Worm (Caenorhabditis elegans) whole organism, L1 larva: Measurements from ENCODE around the gene glb-20.

ENCODE experiments used
- C16A3.4 ChIP-seq: fragments of 150-350 bp; optimal IDR thresholded peaks from 2 replicates; lab custom pipeline; 2014; ENCODE audit warnings: missing biosample characterization, missing genetic modification characterization
- C34B4.2 ChIP-seq: sonication (generic microtip); optimal IDR thresholded peaks from 2 replicates; lab custom pipeline; 2017; ENCODE audit warnings: mild to moderate bottlenecking, missing genetic modification characterization, missing compliant biosample characterization
- F16B12.6 ChIP-seq: fragments of 150-350 bp; optimal IDR thresholded peaks from 2 replicates; lab custom pipeline; 2014; ENCODE audit warnings: missing biosample characterization, missing genetic modification characterization
- aha-1 ChIP-seq: fragments of 150-350 bp; optimal IDR thresholded peaks from 2 replicates; lab custom pipeline; 2014; ENCODE audit warnings: missing biosample characterization, missing genetic modification characterization
- alr-1 ChIP-seq: fragments of 200-800 bp; sonication (Bioruptor generic); optimal IDR thresholded peaks from 2 replicates; lab custom pipeline; 2018; ENCODE audit warnings: borderline replicate concordance, mild to moderate bottlenecking, missing genetic modification characterization, missing compliant biosample characterization
- aly-2 ChIP-seq: fragments of 150-350 bp; optimal IDR thresholded peaks from 2 replicates; lab custom pipeline; 2014; ENCODE audit warnings: missing biosample characterization, missing genetic modification characterization
- blmp-1 ChIP-seq: fragments of 150-350 bp; optimal IDR thresholded peaks from 2 replicates; lab custom pipeline; 2014; ENCODE audit warnings: missing biosample characterization, missing genetic modification characterization
- ceh-63 ChIP-seq: fragments of 200-800 bp; sonication (Bioruptor generic); optimal IDR thresholded peaks from 2 replicates; lab custom pipeline; 2018; ENCODE audit warnings: mild to moderate bottlenecking, missing genetic modification characterization, missing compliant biosample characterization
- ceh-8 ChIP-seq: fragments of 200-800 bp; sonication (Bioruptor generic); optimal IDR thresholded peaks from 2 replicates; lab custom pipeline; 2018; ENCODE audit warnings: mild to moderate bottlenecking, missing genetic modification characterization, moderate library complexity, missing compliant biosample characterization
- ceh-82 ChIP-seq, 3 experiments: fragments of 150-350 bp in 1 of 3; sonication (generic microtip) in 2 of 3; optimal IDR thresholded peaks; 2 replicates each; lab custom pipeline; 2014 to 2017; ENCODE audit warnings: missing biosample characterization in 3 of 3, missing genetic modification characterization in 3 of 3
- ceh-88 ChIP-seq: fragments of 200-800 bp; sonication (Bioruptor generic); IDR thresholded peaks from 2 replicates; pipeline ENCODE4 v1.3.6; 2022; ENCODE audit warnings: missing genetic modification characterization, missing compliant biosample characterization
- dpl-1 ChIP-seq, 3 experiments: fragments of 150-350 bp in 2 of 3; sonication (generic microtip) in 1 of 3; optimal IDR thresholded peaks; 2 replicates each; lab custom pipeline; 2014 to 2017; ENCODE audit warnings: missing biosample characterization in 3 of 3, missing genetic modification characterization in 3 of 3, missing genetic modification reagents in 3 of 3
- egl-13 ChIP-seq: sonication (generic microtip); optimal IDR thresholded peaks from 2 replicates; lab custom pipeline; 2016; ENCODE audit warnings: missing genotype, missing genetic modification reagents, missing genetic modification characterization, missing compliant biosample characterization
- egl-27 ChIP-seq, 2 experiments: fragments of 150-350 bp in 1 of 2; sonication (generic microtip); optimal IDR thresholded peaks; 3 replicates each; lab custom pipeline; 2017 to 2018; ENCODE audit warnings: missing biosample characterization in 2 of 2, missing genetic modification characterization in 2 of 2, missing genetic modification reagents in 2 of 2
- elt-3 ChIP-seq, 6 experiments: fragments of 150-350 bp in 1 of 6; sonication (generic microtip); optimal IDR thresholded peaks; 2 replicates each; lab custom pipeline; 2017 to 2018; ENCODE audit warnings: missing biosample characterization in 6 of 6, missing genetic modification characterization in 6 of 6, inconsistent platforms in 1 of 6
- fkh-10 ChIP-seq: sonication (generic microtip); optimal IDR thresholded peaks from 2 replicates; lab custom pipeline; 2017; ENCODE audit warnings: missing biosample characterization, missing genetic modification reagents, missing genetic modification characterization
- fos-1 ChIP-seq: fragments of 150-350 bp; optimal IDR thresholded peaks from 2 replicates; lab custom pipeline; 2014; ENCODE audit warnings: missing biosample characterization, missing genetic modification characterization
- hlh-4 ChIP-seq: sonication (generic microtip); optimal IDR thresholded peaks from 2 replicates; lab custom pipeline; 2016; ENCODE audit warnings: mild to moderate bottlenecking, missing genetic modification characterization, missing compliant biosample characterization
- irx-1 ChIP-seq: sonication (generic microtip); optimal IDR thresholded peaks from 2 replicates; lab custom pipeline; 2016; ENCODE audit warnings: missing genetic modification characterization, missing compliant biosample characterization
- isw-1 ChIP-seq: fragments of 200-800 bp; sonication (Bioruptor generic); IDR thresholded peaks from 2 replicates; pipeline ENCODE4 v1.3.6; 2022; ENCODE audit warnings: missing genetic modification characterization, missing compliant biosample characterization
- jun-1 ChIP-seq: fragments of 150-350 bp; optimal IDR thresholded peaks from 2 replicates; lab custom pipeline; 2014; ENCODE audit warnings: missing biosample characterization, missing genetic modification reagents, missing genetic modification characterization
- lin-13 ChIP-seq: fragments of 150-350 bp; optimal IDR thresholded peaks from 2 replicates; lab custom pipeline; 2014; ENCODE audit warnings: missing biosample characterization, missing genetic modification reagents, missing genetic modification characterization
- lin-39 ChIP-seq: fragments of 150-350 bp; optimal IDR thresholded peaks from 2 replicates; lab custom pipeline; 2014; ENCODE audit warnings: missing biosample characterization, missing genetic modification reagents, missing genetic modification characterization
- lir-3 ChIP-seq: sonication (generic microtip); optimal IDR thresholded peaks from 2 replicates; lab custom pipeline; 2016; ENCODE audit warnings: mild to moderate bottlenecking, missing genetic modification characterization, moderate library complexity, missing compliant biosample characterization; ENCODE audit not compliant: poor library complexity
- lsy-2 ChIP-seq, 2 experiments: fragments of 150-350 bp; optimal IDR thresholded peaks; 2 replicates each; lab custom pipeline; 2014; ENCODE audit warnings: missing biosample characterization in 2 of 2, missing genetic modification characterization in 2 of 2
- mdl-1 ChIP-seq, 2 experiments: fragments of 150-350 bp; optimal IDR thresholded peaks; 2 replicates each; lab custom pipeline; 2014 to 2017; ENCODE audit warnings: missing biosample characterization in 2 of 2, missing genetic modification characterization in 2 of 2, inconsistent platforms in 1 of 2
- mef-2 ChIP-seq: fragments of 150-350 bp; optimal IDR thresholded peaks from 2 replicates; lab custom pipeline; 2014; ENCODE audit warnings: missing biosample characterization, missing genetic modification characterization
- mep-1 ChIP-seq: fragments of 150-350 bp; optimal IDR thresholded peaks from 2 replicates; lab custom pipeline; 2014; ENCODE audit warnings: missing biosample characterization, missing genetic modification characterization
- nhr-11 ChIP-seq: fragments of 150-350 bp; optimal IDR thresholded peaks from 2 replicates; lab custom pipeline; 2014; ENCODE audit warnings: missing biosample characterization, missing genetic modification characterization
- nhr-12 ChIP-seq: sonication (generic microtip); optimal IDR thresholded peaks from 2 replicates; lab custom pipeline; 2017; ENCODE audit warnings: missing biosample characterization, missing genetic modification characterization
- nhr-237 ChIP-seq: fragments of 150-350 bp; optimal IDR thresholded peaks from 2 replicates; lab custom pipeline; 2014; ENCODE audit warnings: missing biosample characterization, missing genetic modification characterization
- nhr-47 ChIP-seq: sonication (generic microtip); optimal IDR thresholded peaks from 2 replicates; lab custom pipeline; 2016; ENCODE audit warnings: mild to moderate bottlenecking, missing genetic modification characterization, moderate library complexity, missing compliant biosample characterization
- nhr-71 ChIP-seq: sonication (generic microtip); optimal IDR thresholded peaks from 2 replicates; lab custom pipeline; 2016; ENCODE audit warnings: mild to moderate bottlenecking, missing genetic modification characterization, moderate library complexity, missing compliant biosample characterization
- nhr-84 ChIP-seq: sonication (generic microtip); optimal IDR thresholded peaks from 2 replicates; lab custom pipeline; 2017; ENCODE audit warnings: missing biosample characterization, missing genetic modification characterization
- nhr-85 ChIP-seq: sonication (generic microtip); peaks from one replicate; lab custom pipeline; 2016; ENCODE audit warnings: missing genetic modification characterization, inconsistent platforms, missing compliant biosample characterization
- nhr-90 ChIP-seq: sonication (generic microtip); optimal IDR thresholded peaks from 2 replicates; lab custom pipeline; 2016; ENCODE audit warnings: mild to moderate bottlenecking, missing genetic modification characterization, missing compliant biosample characterization; ENCODE audit not compliant: poor library complexity
- pqm-1 ChIP-seq: sonication (generic microtip); optimal IDR thresholded peaks from 3 replicates; lab custom pipeline; 2017; ENCODE audit warnings: missing biosample characterization, missing genetic modification characterization
- rnt-1 ChIP-seq: sonication (generic microtip); optimal IDR thresholded peaks from 2 replicates; lab custom pipeline; 2016; ENCODE audit warnings: mild to moderate bottlenecking, missing genetic modification characterization, moderate library complexity, missing compliant biosample characterization
- skn-1 ChIP-seq: fragments of 150-350 bp; optimal IDR thresholded peaks from 2 replicates; lab custom pipeline; 2014; ENCODE audit warnings: missing biosample characterization, missing genetic modification characterization
- snu-23 ChIP-seq: sonication (generic microtip); optimal IDR thresholded peaks from 2 replicates; lab custom pipeline; 2016; ENCODE audit warnings: missing genetic modification characterization, missing compliant biosample characterization
- sptf-1 ChIP-seq: fragments of 150-350 bp; optimal IDR thresholded peaks from 2 replicates; lab custom pipeline; 2014; ENCODE audit warnings: missing biosample characterization, missing genetic modification characterization
- swsn-7 ChIP-seq: sonication (generic microtip); optimal IDR thresholded peaks from 2 replicates; lab custom pipeline; 2016; ENCODE audit warnings: missing genetic modification characterization, missing compliant biosample characterization
- unc-30 ChIP-seq: sonication (generic microtip); optimal IDR thresholded peaks from 2 replicates; lab custom pipeline; 2017; ENCODE audit warnings: missing biosample characterization, missing genetic modification characterization
- unc-62 ChIP-seq: fragments of 150-350 bp; optimal IDR thresholded peaks from 2 replicates; lab custom pipeline; 2014; ENCODE audit warnings: missing biosample characterization, missing genetic modification reagents, missing genetic modification characterization
- unc-98 ChIP-seq: fragments of 200-800 bp; sonication (Bioruptor generic); IDR thresholded peaks from 2 replicates; pipeline ENCODE4 v1.3.6; 2022; ENCODE audit warnings: missing genetic modification characterization, missing compliant biosample characterization
- vab-15 ChIP-seq: sonication (generic microtip); optimal IDR thresholded peaks from 2 replicates; lab custom pipeline; 2017; ENCODE audit warnings: missing genotype, mild to moderate bottlenecking, missing genetic modification characterization, missing compliant biosample characterization
- xbp-1 ChIP-seq: sonication (generic microtip); optimal IDR thresholded peaks from 2 replicates; lab custom pipeline; 2016; ENCODE audit warnings: missing genetic modification characterization, missing compliant biosample characterization
- ztf-4 ChIP-seq: fragments of 150-350 bp; optimal IDR thresholded peaks from 2 replicates; lab custom pipeline; 2014; ENCODE audit warnings: missing biosample characterization, missing genetic modification characterization

The glb-20 gene

DNA sequence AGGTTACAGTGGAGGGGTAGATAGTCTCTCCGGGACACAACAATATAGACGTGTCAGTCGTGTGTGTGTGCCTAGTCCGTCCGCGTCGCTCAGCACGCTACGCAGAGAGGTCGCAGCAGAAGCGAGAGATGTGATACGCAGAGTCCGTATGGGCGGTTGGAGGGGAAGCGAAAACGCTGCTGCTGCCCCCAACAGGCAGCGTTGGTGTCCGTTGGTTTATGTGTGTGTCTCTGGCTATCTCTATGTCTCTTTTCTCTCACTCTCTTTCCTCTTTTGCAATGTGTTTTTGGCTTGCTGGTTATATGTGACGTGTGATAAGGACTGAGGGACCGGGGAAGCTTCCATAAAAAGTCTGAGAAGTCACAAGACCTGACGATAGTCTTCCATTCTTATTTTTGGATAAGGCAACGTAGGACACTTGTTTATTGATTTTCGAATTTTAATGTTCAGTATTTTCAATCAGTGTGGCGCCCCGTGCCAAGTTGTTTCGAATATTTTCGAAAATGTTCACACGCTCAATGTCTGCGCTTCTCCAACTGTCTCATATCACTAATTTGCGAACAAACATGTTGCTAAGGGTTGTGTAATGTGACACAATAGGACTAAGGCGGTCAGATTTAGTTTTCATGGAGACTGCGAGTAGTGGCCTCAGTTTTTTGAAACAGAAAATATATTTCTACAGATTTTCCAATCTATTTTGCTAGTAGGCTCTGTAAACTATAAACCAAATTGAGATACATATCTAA is 28.4 kb downstream of the glb-20 start, which contains the start of gene pab-2 (continued):
- TF ChIP-seq nhr-47 (tag; lab: Kevin White, UChicago) (peak; percentile 78), unc-30 (no peak), ceh-8 (no peak), nhr-71 (peak; percentile 90), ceh-63 (GFP tag; lab: Kevin White, UChicago) (no peak), C34B4.2 (tag; lab: Kevin White, UChicago) (no peak), mef-2 (tag; lab: Kevin White, UChicago) (no peak), ceh-82 (tag; optimal IDR thresholded peaks at IDR 0.05; lab: Kevin White, UChicago) (peak; percentile 15 to 86 (median 76)), mep-1 (tag; lab: Kevin White, UChicago) (peak; percentile 69), alr-1 (no peak), F16B12.6 (tag; lab: Kevin White, UChicago) (no peak), C16A3.4 (tag; lab: Kevin White, UChicago) (peak; percentile 56), lir-3 (tag; lab: Kevin White, UChicago) (no peak), lin-39 (tag; lab: Kevin White, UChicago) (no peak), jun-1 (peak; percentile 82), irx-1 (tag; lab: Kevin White, UChicago) (peak; percentile 34), fos-1 (tag; lab: Kevin White, UChicago) (peak; percentile 53), ceh-88 (no peak), skn-1 (tag; lab: Kevin White, UChicago) (peak; percentile 38), aha-1 (tag; lab: Kevin White, UChicago) (no peak), lin-13 (GFP tag; lab: Kevin White, UChicago) (no peak), ztf-4 (tag; lab: Kevin White, UChicago) (peak; percentile 74), vab-15 (tag; lab: Kevin White, UChicago) (no peak), nhr-12 (tag; lab: Kevin White, UChicago) (no peak), unc-98 (GFP tag; lab: Robert Waterston, UW) (no peak), elt-3 (tag; optimal IDR thresholded peaks at IDR 0.05; lab: Kevin White, UChicago) (peak in 3 of 6 experiments; percentile 32 to 44 (median 38)), hlh-4 (tag; lab: Kevin White, UChicago) (no peak), aly-2 (tag; lab: Kevin White, UChicago) (no peak), mdl-1 (tag; optimal IDR thresholded peaks at IDR 0.05; lab: Kevin White, UChicago) (peak in 1 of 2 experiments; percentile 85), swsn-7 (peak; percentile 70), nhr-90 (peak; percentile 83), unc-62 (no peak), nhr-84 (tag; lab: Kevin White, UChicago) (no peak)

DNA sequence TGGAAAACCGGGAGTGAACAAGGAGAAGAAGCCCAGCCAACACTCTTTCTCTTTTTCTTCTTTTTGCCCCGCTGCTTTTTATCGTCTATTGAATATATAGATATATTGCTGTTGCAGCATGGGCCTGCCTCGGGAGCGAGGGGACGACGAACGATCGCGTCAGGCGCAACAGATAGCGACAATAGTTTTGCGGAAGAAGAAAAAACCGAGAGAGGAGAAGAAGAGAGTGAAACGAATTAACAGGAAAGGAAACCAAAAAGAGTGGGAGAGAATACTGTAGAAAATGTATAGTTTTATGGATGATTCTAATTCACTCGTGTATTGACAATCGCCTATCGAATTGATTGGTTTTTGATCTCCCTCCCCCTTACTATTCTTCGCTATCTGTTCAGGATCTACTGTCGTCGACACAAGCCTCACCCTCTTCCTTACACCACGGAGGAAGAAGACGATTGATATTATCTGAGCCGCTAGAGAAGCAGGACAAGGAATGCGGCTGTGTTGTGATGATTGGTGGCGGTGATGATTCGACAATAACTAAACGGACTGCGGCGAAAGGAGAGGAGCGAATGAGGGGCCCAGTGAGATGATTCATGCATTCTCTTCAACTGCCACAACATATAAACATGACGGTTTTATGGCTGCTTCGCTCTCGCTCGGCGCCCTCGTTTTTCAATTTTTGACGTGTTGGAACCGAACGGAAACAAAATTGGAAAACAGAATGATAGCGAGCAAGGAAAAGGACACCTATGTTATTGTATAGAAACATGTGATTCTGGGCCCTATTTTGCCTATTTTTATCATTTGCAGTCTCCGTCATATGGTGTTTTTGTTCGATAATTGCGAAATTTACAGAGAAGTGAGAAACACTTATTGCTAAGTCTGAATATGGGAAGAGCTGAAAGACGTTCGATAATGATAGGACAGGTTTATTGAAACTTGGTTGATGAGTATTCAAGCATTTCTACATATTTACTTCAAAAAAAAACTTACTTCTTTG is 29.4 kb downstream of the glb-20 start:
- TF ChIP-seq snu-23 (GFP tag; lab: Kevin White, UChicago) (peak; percentile 25), C34B4.2 (tag; lab: Kevin White, UChicago) (no peak), egl-27 (tag; optimal IDR thresholded peaks at IDR 0.05; lab: Kevin White, UChicago) (no peak), nhr-47 (tag; lab: Kevin White, UChicago) (no peak), nhr-237 (tag; lab: Kevin White, UChicago) (no peak), isw-1 (GFP tag; lab: Robert Waterston, UW) (no peak), blmp-1 (tag; lab: Kevin White, UChicago) (peak; percentile 89), nhr-12 (tag; lab: Kevin White, UChicago) (no peak), dpl-1 (GFP tag; optimal IDR thresholded peaks at IDR 0.05; lab: Kevin White, UChicago) (no peak), nhr-85 (peak; percentile 62), jun-1 (peak; percentile 22), skn-1 (tag; lab: Kevin White, UChicago) (no peak), fkh-10 (GFP tag; lab: Kevin White, UChicago) (no peak), xbp-1 (no peak), lsy-2 (tag; optimal IDR thresholded peaks at IDR 0.05; lab: Kevin White, UChicago) (peak in 1 of 2 experiments; percentile 47), lir-3 (tag; lab: Kevin White, UChicago) (no peak), egl-13 (tag; lab: Kevin White, UChicago) (no peak), pqm-1 (tag; lab: Kevin White, UChicago) (no peak), nhr-11 (tag; lab: Kevin White, UChicago) (no peak), rnt-1 (tag; lab: Kevin White, UChicago) (peak; percentile 19), elt-3 (tag; optimal IDR thresholded peaks at IDR 0.05; lab: Kevin White, UChicago) (peak in 1 of 6 experiments; percentile 54), sptf-1 (tag; lab: Kevin White, UChicago) (no peak), nhr-71 (peak; percentile 27), C16A3.4 (tag; lab: Kevin White, UChicago) (peak; percentile 13)
